Fruit fly (Drosophila melanogaster) whole organism, embryonic: ENCODE results near the gene Gs2.

ENCODE experiments used
- CG10147 ChIP-seq: fragments of 200-800 bp; sonication (Bioruptor generic); optimal IDR thresholded peaks from 2 replicates; lab custom pipeline; 2019; ENCODE audit warnings: missing biosample characterization, mild to moderate bottlenecking, missing genetic modification characterization, moderate library complexity
- CG12769 ChIP-seq: fragments of 200-800 bp; sonication (Bioruptor generic); optimal IDR thresholded peaks from 2 replicates; lab custom pipeline; 2019; ENCODE audit warnings: missing biosample characterization, mild to moderate bottlenecking, missing genetic modification characterization, moderate library complexity
- CG15269 ChIP-seq: fragments of 200-800 bp; sonication (Bioruptor generic); optimal IDR thresholded peaks from 2 replicates; lab custom pipeline; 2018; ENCODE audit warnings: missing biosample characterization, mild to moderate bottlenecking, missing genetic modification characterization, moderate library complexity
- CG1647 ChIP-seq: fragments of 200-800 bp; sonication (Bioruptor generic); optimal IDR thresholded peaks from 3 replicates; lab custom pipeline; 2016; ENCODE audit warnings: missing biosample characterization, missing genetic modification characterization
- CG16813 ChIP-seq: fragments of 200-800 bp; sonication (Bioruptor generic); IDR thresholded peaks from 3 replicates; pipeline ENCODE4 v1.3.6; 2022; ENCODE audit warnings: missing biosample characterization, missing genetic modification characterization; ENCODE audit not compliant: partially characterized antibody
- CG17829 ChIP-seq: fragments of 200-800 bp; optimal IDR thresholded peaks from 2 replicates; lab custom pipeline; 2019; ENCODE audit warnings: missing biosample characterization, mild to moderate bottlenecking, missing genetic modification characterization, moderate library complexity
- CG18476 ChIP-seq: fragments of 200-800 bp; sonication (Bioruptor generic); optimal IDR thresholded peaks from 2 replicates; lab custom pipeline; 2016; ENCODE audit warnings: missing biosample characterization, mild to moderate bottlenecking, missing genetic modification characterization
- CG2129 ChIP-seq: fragments of 200-800 bp; sonication (Bioruptor generic); IDR thresholded peaks from 2 replicates; pipeline ENCODE4 v1.3.6; 2022; ENCODE audit warnings: missing biosample characterization, missing genetic modification characterization; ENCODE audit not compliant: partially characterized antibody
- CG30020 ChIP-seq: fragments of 200-800 bp; optimal IDR thresholded peaks from 2 replicates; lab custom pipeline; 2019; ENCODE audit warnings: missing biosample characterization, mild to moderate bottlenecking, missing genetic modification characterization, moderate library complexity
- CG30403 ChIP-seq: fragments of 200-800 bp; sonication (Bioruptor generic); optimal IDR thresholded peaks from 3 replicates; lab custom pipeline; 2016; ENCODE audit warnings: missing biosample characterization, missing genetic modification characterization
- CG3065 ChIP-seq: fragments of 200-800 bp; sonication (Bioruptor generic); optimal IDR thresholded peaks from 2 replicates; lab custom pipeline; 2016; ENCODE audit warnings: missing biosample characterization, missing genetic modification characterization
- CG4282 ChIP-seq: fragments of 200-800 bp; sonication (Bioruptor generic); optimal IDR thresholded peaks from 2 replicates; lab custom pipeline; 2016; ENCODE audit warnings: missing biosample characterization, missing genetic modification characterization
- CG4854 ChIP-seq: fragments of 200-800 bp; sonication (Bioruptor generic); optimal IDR thresholded peaks from 2 replicates; lab custom pipeline; 2016; ENCODE audit warnings: missing biosample characterization, missing genetic modification characterization, inconsistent platforms
- CG6654 ChIP-seq: fragments of 200-800 bp; sonication (Bioruptor generic); optimal IDR thresholded peaks from 2 replicates; lab custom pipeline; 2017; ENCODE audit warnings: missing biosample characterization, mild to moderate bottlenecking, missing genetic modification characterization
- CG6791 ChIP-seq: fragments of 200-800 bp; sonication (Bioruptor generic); IDR thresholded peaks from 3 replicates; pipeline ENCODE4 v1.3.6; 2022; ENCODE audit warnings: missing biosample characterization, missing genetic modification characterization; ENCODE audit not compliant: partially characterized antibody
- CG7556 ChIP-seq: fragments of 200-800 bp; sonication (Bioruptor generic); optimal IDR thresholded peaks from 2 replicates; lab custom pipeline; 2017; ENCODE audit warnings: missing biosample characterization, mild to moderate bottlenecking, missing genetic modification characterization
- Chrac-16 ChIP-seq: fragments of 200-800 bp; sonication (Bioruptor generic); optimal IDR thresholded peaks from 3 replicates; lab custom pipeline; 2016; ENCODE audit warnings: missing biosample characterization, missing genetic modification characterization
- D19B ChIP-seq: fragments of 200-800 bp; sonication (Bioruptor generic); optimal IDR thresholded peaks from 2 replicates; lab custom pipeline; 2017; ENCODE audit warnings: missing biosample characterization, mild to moderate bottlenecking, missing genetic modification characterization
- Deaf1 ChIP-seq: fragments of 200-800 bp; optimal IDR thresholded peaks from 3 replicates; lab custom pipeline; 2019; ENCODE audit warnings: missing biosample characterization, mild to moderate bottlenecking, missing genetic modification characterization, moderate library complexity
- Dip2 ChIP-seq: fragments of 200-800 bp; sonication (Bioruptor generic); IDR thresholded peaks from 2 replicates; pipeline ENCODE4 v1.3.6; 2022; ENCODE audit warnings: missing biosample characterization, missing genetic modification characterization
- Doc3 ChIP-seq: fragments of 200-800 bp; sonication (Bioruptor generic); IDR thresholded peaks from 3 replicates; pipeline ENCODE4 v1.3.6; 2022; ENCODE audit warnings: missing biosample characterization, missing genetic modification characterization; ENCODE audit not compliant: partially characterized antibody
- HLH4C ChIP-seq: fragments of 200-800 bp; sonication (Bioruptor generic); IDR thresholded peaks from 3 replicates; pipeline ENCODE4 v1.3.6; 2022; ENCODE audit warnings: missing biosample characterization, missing genetic modification characterization; ENCODE audit not compliant: partially characterized antibody
- Hmr ChIP-seq: fragments of 200-800 bp; sonication (Bioruptor generic); optimal IDR thresholded peaks from 3 replicates; lab custom pipeline; 2017; ENCODE audit warnings: mild to moderate bottlenecking, missing biosample characterization, missing genetic modification reagents, missing genetic modification characterization
- Nf-YC ChIP-seq: fragments of 200-800 bp; optimal IDR thresholded peaks from 3 replicates; lab custom pipeline; 2019; ENCODE audit warnings: missing biosample characterization, mild to moderate bottlenecking, missing genetic modification characterization, moderate library complexity
- Sox100B ChIP-seq: fragments of 200-800 bp; sonication (Bioruptor generic); optimal IDR thresholded peaks from 3 replicates; lab custom pipeline; 2018; ENCODE audit warnings: missing biosample characterization, mild to moderate bottlenecking, missing genetic modification characterization
- az2 ChIP-seq: fragments of 200-800 bp; sonication (Bioruptor generic); optimal IDR thresholded peaks from 3 replicates; lab custom pipeline; 2016; ENCODE audit warnings: missing biosample characterization, missing genetic modification characterization
- bbx ChIP-seq: fragments of 200-800 bp; sonication (Bioruptor generic); IDR thresholded peaks from 2 replicates; pipeline ENCODE4 v1.3.6; 2022; ENCODE audit warnings: missing biosample characterization, missing genetic modification characterization; ENCODE audit not compliant: partially characterized antibody
- ci ChIP-seq: fragments of 200-800 bp; sonication (Bioruptor generic); IDR thresholded peaks from 3 replicates; pipeline ENCODE4 v1.3.6; 2022; ENCODE audit warnings: missing biosample characterization, missing genetic modification characterization
- croc ChIP-seq: fragments of 200-800 bp; sonication (Bioruptor generic); conservative IDR thresholded peaks from 3 replicates; pipeline ENCODE4 v1.3.6; 2022; ENCODE audit warnings: missing biosample characterization, missing genetic modification characterization
- danr ChIP-seq: fragments of 200-800 bp; sonication (Bioruptor generic); IDR thresholded peaks from 2 replicates; pipeline ENCODE4 v1.3.6; 2022; ENCODE audit warnings: missing biosample characterization, missing genetic modification characterization
- dmrt99B ChIP-seq: fragments of 200-800 bp; sonication (Bioruptor generic); optimal IDR thresholded peaks from 2 replicates; lab custom pipeline; 2018; ENCODE audit warnings: missing biosample characterization, mild to moderate bottlenecking, missing genetic modification characterization, moderate library complexity
- dpn ChIP-seq, 2 experiments: fragments of 200-800 bp; sonication (Bioruptor generic); optimal IDR thresholded peaks; 3 replicates each; lab custom pipeline; 2016; ENCODE audit warnings: missing biosample characterization in 2 of 2, missing genetic modification characterization in 2 of 2
- emc ChIP-seq: fragments of 200-800 bp; sonication (Bioruptor generic); optimal IDR thresholded peaks from 2 replicates; lab custom pipeline; 2016; ENCODE audit warnings: missing biosample characterization, missing genetic modification characterization
- eve ChIP-seq, 2 experiments: fragments of >200 bp; optimal IDR thresholded peaks; 2 replicates each; lab custom pipeline; 2017; ENCODE audit warnings: missing biosample characterization in 2 of 2, missing genetic modification characterization in 2 of 2
- gfzf ChIP-seq: fragments of 200-800 bp; sonication (Bioruptor generic); optimal IDR thresholded peaks from 2 replicates; lab custom pipeline; 2016; ENCODE audit warnings: missing biosample characterization, mild to moderate bottlenecking, missing genetic modification characterization, moderate library complexity
- hb ChIP-seq: fragments of 200-800 bp; sonication (Bioruptor generic); IDR thresholded peaks from 3 replicates; pipeline ENCODE4 v1.3.6; 2022; ENCODE audit warnings: missing biosample characterization, missing genetic modification characterization; ENCODE audit not compliant: partially characterized antibody
- nmo ChIP-seq: fragments of 200-800 bp; sonication (Bioruptor generic); optimal IDR thresholded peaks from 2 replicates; lab custom pipeline; 2018; ENCODE audit warnings: missing biosample characterization, mild to moderate bottlenecking, missing genetic modification characterization, moderate library complexity
- pb ChIP-seq: fragments of 200-800 bp; sonication (Bioruptor generic); optimal IDR thresholded peaks from 3 replicates; lab custom pipeline; 2016; ENCODE audit warnings: missing biosample characterization, missing genetic modification characterization
- prd ChIP-seq, 3 experiments: fragments of >200 bp in 2 of 3; fragments of 200-800 bp in 1 of 3; sonication (Bioruptor generic) in 1 of 3; optimal IDR thresholded peaks in 2 of 3; IDR thresholded peaks in 1 of 3; 2 replicates in 2 of 3; 3 replicates in 1 of 3; pipeline versions ENCODE4 v1.3.6 to Lab custom; 2017 to 2022; ENCODE audit warnings: missing biosample characterization in 1 of 3, missing genetic modification characterization in 1 of 3
- salm ChIP-seq: fragments of 200-800 bp; sonication (Bioruptor generic); optimal IDR thresholded peaks from 2 replicates; lab custom pipeline; 2018; ENCODE audit warnings: missing biosample characterization, mild to moderate bottlenecking, missing genetic modification characterization
- sr ChIP-seq: fragments of 200-800 bp; sonication (Bioruptor generic); IDR thresholded peaks from 3 replicates; pipeline ENCODE4 v1.3.6; 2022; ENCODE audit warnings: missing biosample characterization, missing genetic modification characterization
- tll ChIP-seq, 2 experiments: fragments of 200-800 bp in 1 of 2; fragments of >200 bp in 1 of 2; sonication (Bioruptor generic) in 1 of 2; optimal IDR thresholded peaks; 2 replicates each; lab custom pipeline; 2017 to 2019; ENCODE audit warnings: missing biosample characterization in 2 of 2, missing genetic modification characterization in 2 of 2, mild to moderate bottlenecking in 1 of 2, moderate library complexity in 1 of 2
- tup ChIP-seq: fragments of 200-800 bp; sonication (Bioruptor generic); optimal IDR thresholded peaks from 2 replicates; lab custom pipeline; 2016; ENCODE audit warnings: missing biosample characterization, mild to moderate bottlenecking, missing genetic modification characterization, moderate library complexity
- tx ChIP-seq: fragments of 200-800 bp; sonication (Bioruptor generic); optimal IDR thresholded peaks from 2 replicates; lab custom pipeline; 2016; ENCODE audit warnings: missing biosample characterization, missing genetic modification characterization
- usp ChIP-seq: fragments of >200 bp; optimal IDR thresholded peaks from 2 replicates; lab custom pipeline; 2017; ENCODE audit warnings: missing biosample characterization, missing genetic modification characterization
- wdn ChIP-seq: fragments of 200-800 bp; sonication (Bioruptor generic); IDR thresholded peaks from 2 replicates; pipeline ENCODE4 v1.3.6; 2022; ENCODE audit warnings: missing biosample characterization, missing genetic modification characterization
- zf30C ChIP-seq: fragments of 200-800 bp; sonication (Bioruptor generic); optimal IDR thresholded peaks from 3 replicates; lab custom pipeline; 2018; ENCODE audit warnings: missing biosample characterization, mild to moderate bottlenecking, missing genetic modification characterization

The Gs2 gene

dm6 chrX:11383530-11383929, 39.1 kb upstream of the Gs2 start:
- peak; percentile 65 for TF ChIP-seq D19B (GFP tag; lab: Kevin White, UChicago)
- no peak for TF ChIP-seq CG18476 (GFP tag; lab: Kevin White, UChicago)
- peak; percentile 1 for TF ChIP-seq CG12769 (tag; lab: Kevin White, UChicago)
- TF ChIP-seq eve (GFP tag; optimal IDR thresholded peaks at IDR 0.05; lab: Kevin White, UChicago) = no peak

DNA sequence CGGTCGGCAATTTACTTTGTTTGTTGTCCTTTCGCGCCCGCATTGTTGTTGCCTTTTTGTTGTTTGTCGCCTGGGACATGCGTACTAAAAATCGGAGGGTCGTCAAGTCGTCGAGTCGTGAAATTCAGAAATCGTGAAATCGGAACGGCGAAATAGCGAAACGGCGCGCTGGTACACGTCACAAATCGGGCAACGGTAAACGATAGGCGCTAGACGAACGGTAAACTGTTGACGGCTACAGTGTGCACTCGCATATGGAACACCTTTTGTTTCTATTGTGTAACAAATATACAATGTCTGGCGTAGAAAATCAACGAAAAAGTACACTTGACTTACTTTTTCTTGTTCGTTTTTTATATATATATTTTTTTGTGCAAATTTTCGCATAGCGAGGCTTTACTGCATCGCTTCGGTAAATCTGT, 38.6 kb upstream of the Gs2 start:
- peak; percentile 86 for TF ChIP-seq Hmr (GFP tag; lab: Kevin White, UChicago)
- no peak for TF ChIP-seq salm (tag; lab: Kevin White, UChicago)
- peak; percentile 7 for TF ChIP-seq tx (GFP tag; lab: Kevin White, UChicago)
- TF ChIP-seq sr (GFP tag; lab: Robert Waterston, UW) = no peak
- peak; percentile 36 for TF ChIP-seq D19B (GFP tag; lab: Kevin White, UChicago)
- TF ChIP-seq zf30C = no peak
- TF ChIP-seq CG17829 (tag; lab: Kevin White, UChicago) = peak; percentile 32
- TF ChIP-seq emc (GFP tag; lab: Kevin White, UChicago) = no peak
- peak; percentile 21 for TF ChIP-seq az2 (GFP tag; lab: Kevin White, UChicago)
- peak; percentile 29 for TF ChIP-seq CG1647 (GFP tag; lab: Kevin White, UChicago)
- TF ChIP-seq Doc3 = no peak
- peak; percentile 32 for TF ChIP-seq Nf-YC (tag; lab: Kevin White, UChicago)
- peak; percentile 70 for TF ChIP-seq wdn
- TF ChIP-seq Chrac-16 (GFP tag; lab: Kevin White, UChicago) = peak; percentile 50
- no peak for TF ChIP-seq usp (GFP tag; lab: Kevin White, UChicago)
- peak; percentile 54 for TF ChIP-seq nmo (GFP tag; lab: Kevin White, UChicago)
- TF ChIP-seq CG30020 = no peak
- TF ChIP-seq CG2129 (GFP tag; lab: Robert Waterston, UW) = no peak
- peak; percentile 77 for TF ChIP-seq ci (GFP tag; lab: Robert Waterston, UW)
- peak; percentile 43 for TF ChIP-seq tup (GFP tag; lab: Kevin White, UChicago)
- peak; percentile 68 for TF ChIP-seq danr (GFP tag; lab: Robert Waterston, UW)
- peak; percentile 63 for TF ChIP-seq CG7556 (GFP tag; lab: Kevin White, UChicago)
- no peak for TF ChIP-seq CG6654 (GFP tag; lab: Kevin White, UChicago)
- TF ChIP-seq gfzf (GFP tag; lab: Kevin White, UChicago) = no peak
- peak; percentile 32; the same call in 2 of the 3 replicates for TF ChIP-seq croc (GFP tag; lab: Robert Waterston, UW)
- no peak for TF ChIP-seq prd (optimal IDR thresholded peaks at IDR 0.05; lab: Kevin White, UChicago)
- TF ChIP-seq prd (GFP tag; IDR thresholded peaks at IDR 0.05; lab: Robert Waterston, UW) = peak; percentile 84
- no peak for TF ChIP-seq Dip2
- peak; percentile 68 for TF ChIP-seq Deaf1 (tag; lab: Kevin White, UChicago)
- peak; percentile 10 for TF ChIP-seq Sox100B (GFP tag; lab: Kevin White, UChicago)
- peak in 1 of 2 experiments; percentile 66 for TF ChIP-seq tll (GFP tag; optimal IDR thresholded peaks at IDR 0.05; lab: Kevin White, UChicago)
- TF ChIP-seq dpn (GFP tag; optimal IDR thresholded peaks at IDR 0.05; lab: Kevin White, UChicago) = peak; percentile 62 to 63
- TF ChIP-seq dmrt99B (tag; lab: Kevin White, UChicago) = peak; percentile 76
- TF ChIP-seq CG10147 (GFP tag; lab: Kevin White, UChicago) = peak; percentile 68
- no peak for TF ChIP-seq CG16813 (GFP tag; lab: Robert Waterston, UW)
- TF ChIP-seq HLH4C (GFP tag; lab: Robert Waterston, UW) = no peak
- no peak for TF ChIP-seq pb (GFP tag; lab: Kevin White, UChicago)
- peak; percentile 76 for TF ChIP-seq CG15269 (tag; lab: Kevin White, UChicago)
- no peak for TF ChIP-seq bbx (GFP tag; lab: Robert Waterston, UW)
- peak; percentile 41 for TF ChIP-seq CG4854 (GFP tag; lab: Kevin White, UChicago)
- 0 out of 3 replicates have a peak, but pooled peaks have one; percentile 26 for TF ChIP-seq hb (GFP tag; lab: Robert Waterston, UW)
- TF ChIP-seq CG30403 = peak; percentile 63
- TF ChIP-seq CG4282 (GFP tag; lab: Kevin White, UChicago) = no peak
- no peak for TF ChIP-seq CG3065 (GFP tag; lab: Kevin White, UChicago)
- no peak for TF ChIP-seq CG6791 (GFP tag; lab: Robert Waterston, UW)
